Worm (Caenorhabditis elegans) whole organism, L4/young adult: ENCODE measurements around the gene col-76.

ENCODE experiments used
- W03F9.2 ChIP-seq: fragments of 150-350 bp; optimal IDR thresholded peaks from 2 replicates; lab custom pipeline; 2014; ENCODE audit warnings: missing biosample characterization, missing genetic modification characterization
- him-1 ChIP-seq: sonication (generic microtip); optimal IDR thresholded peaks from 2 replicates; lab custom pipeline; 2016; ENCODE audit warnings: missing genotype, missing genetic modification reagents, missing genetic modification characterization, missing compliant biosample characterization

- no peak for TF ChIP-seq W03F9.2 (tag; lab: Kevin White, UChicago)
- no peak for TF ChIP-seq him-1 (tag; lab: Kevin White, UChicago)
Observed at ce11 chrII:8212680-8213079, 8.5 kb downstream of the col-76 start, which contains the start of gene twk-3.
